Fruit fly (Drosophila melanogaster) whole organism, embryonic: ENCODE results near the gene PCNA2.

ENCODE experiments used
- Adf1 ChIP-seq: fragments of 200-800 bp; sonication (Bioruptor generic); IDR thresholded peaks from 2 replicates; pipeline ENCODE4 v1.3.6; 2022; ENCODE audit warnings: missing biosample characterization, missing genetic modification characterization
- CG10267 ChIP-seq: fragments of 200-800 bp; sonication (Bioruptor generic); optimal IDR thresholded peaks from 2 replicates; lab custom pipeline; 2018; ENCODE audit warnings: missing biosample characterization, mild to moderate bottlenecking, missing genetic modification characterization, moderate library complexity
- CG10321 ChIP-seq: fragments of 200-800 bp; sonication (Bioruptor generic); IDR thresholded peaks from 2 replicates; pipeline ENCODE4 v1.3.6; 2022; ENCODE audit warnings: missing biosample characterization, missing genetic modification characterization
- CG10654 ChIP-seq: fragments of 200-800 bp; sonication (Bioruptor generic); optimal IDR thresholded peaks from 2 replicates; lab custom pipeline; 2016; ENCODE audit warnings: missing biosample characterization, missing genetic modification characterization
- CG13894 ChIP-seq: fragments of 200-800 bp; sonication (Bioruptor generic); optimal IDR thresholded peaks from 3 replicates; lab custom pipeline; 2018; ENCODE audit warnings: missing biosample characterization, mild to moderate bottlenecking, missing genetic modification characterization, moderate library complexity
- CG15601 ChIP-seq: fragments of 200-800 bp; sonication (Bioruptor generic); optimal IDR thresholded peaks from 3 replicates; lab custom pipeline; 2019; ENCODE audit warnings: missing biosample characterization, mild to moderate bottlenecking, missing genetic modification characterization, moderate library complexity
- CG18011 ChIP-seq: fragments of 200-800 bp; sonication (Bioruptor generic); optimal IDR thresholded peaks from 2 replicates; lab custom pipeline; 2017; ENCODE audit warnings: missing biosample characterization, missing genetic modification characterization, mild to moderate bottlenecking, moderate library complexity, missing genotype
- CG1832 ChIP-seq: fragments of 200-800 bp; sonication (Bioruptor generic); optimal IDR thresholded peaks from 2 replicates; lab custom pipeline; 2017; ENCODE audit warnings: missing biosample characterization, mild to moderate bottlenecking, missing genetic modification characterization, inconsistent platforms
- CG2116 ChIP-seq: fragments of 200-800 bp; sonication (Bioruptor generic); optimal IDR thresholded peaks from 3 replicates; lab custom pipeline; 2018; ENCODE audit warnings: missing biosample characterization, mild to moderate bottlenecking, missing genetic modification characterization
- CG2199 ChIP-seq: fragments of 200-800 bp; sonication (Bioruptor generic); IDR thresholded peaks from 3 replicates; pipeline ENCODE4 v1.3.6; 2022; ENCODE audit warnings: missing biosample characterization, missing genetic modification characterization
- CG34422 ChIP-seq: fragments of 200-800 bp; sonication (Bioruptor generic); IDR thresholded peaks from 3 replicates; pipeline ENCODE4 v1.3.6; 2022; ENCODE audit warnings: missing biosample characterization, missing genetic modification characterization
- CG4360 ChIP-seq: fragments of 200-800 bp; sonication (Bioruptor generic); IDR thresholded peaks from 2 replicates; pipeline ENCODE4 v1.3.6; 2022; ENCODE audit warnings: missing biosample characterization, missing genetic modification characterization
- CG4404 ChIP-seq: fragments of 200-800 bp; sonication (Bioruptor generic); IDR thresholded peaks from 2 replicates; pipeline ENCODE4 v1.3.6; 2022; ENCODE audit warnings: missing biosample characterization, missing genetic modification characterization
- CG7745 ChIP-seq: fragments of 200-800 bp; sonication (Bioruptor generic); optimal IDR thresholded peaks from 2 replicates; lab custom pipeline; 2018; ENCODE audit warnings: missing biosample characterization, mild to moderate bottlenecking, missing genetic modification characterization, moderate library complexity
- CG8281 ChIP-seq: fragments of 200-800 bp; sonication (Bioruptor generic); optimal IDR thresholded peaks from 2 replicates; lab custom pipeline; 2018; ENCODE audit warnings: missing biosample characterization, mild to moderate bottlenecking, missing genetic modification characterization, moderate library complexity
- CG8924 ChIP-seq: fragments of 200-800 bp; optimal IDR thresholded peaks from 3 replicates; lab custom pipeline; 2019; ENCODE audit warnings: missing biosample characterization, mild to moderate bottlenecking, missing genetic modification characterization, moderate library complexity
- CrebB ChIP-seq: fragments of 200-800 bp; sonication (Bioruptor generic); optimal IDR thresholded peaks from 3 replicates; lab custom pipeline; 2018; ENCODE audit warnings: missing biosample characterization, mild to moderate bottlenecking, missing genetic modification characterization
- Dll ChIP-seq: fragments of 200-800 bp; sonication (Bioruptor generic); IDR thresholded peaks from 4 replicates; pipeline ENCODE4 v1.3.6; 2022; ENCODE audit warnings: missing biosample characterization, missing genetic modification characterization; ENCODE audit not compliant: partially characterized antibody
- E2f2 ChIP-seq: fragments of 200-800 bp; sonication (Bioruptor generic); IDR thresholded peaks from 2 replicates; pipeline ENCODE4 v1.3.6; 2022; ENCODE audit warnings: missing biosample characterization, missing genetic modification characterization
- Gsc ChIP-seq: fragments of 200-800 bp; sonication (Bioruptor generic); IDR thresholded peaks from 2 replicates; pipeline ENCODE4 v1.3.6; 2022; ENCODE audit warnings: missing biosample characterization, missing genetic modification characterization
- Hr39 ChIP-seq: fragments of >200 bp; optimal IDR thresholded peaks from 2 replicates; lab custom pipeline; 2017
- MESR4 ChIP-seq: fragments of 200-800 bp; sonication (Bioruptor generic); optimal IDR thresholded peaks from 2 replicates; lab custom pipeline; 2018; ENCODE audit warnings: missing biosample characterization, mild to moderate bottlenecking, missing genetic modification characterization, moderate library complexity
- Mad ChIP-seq: fragments of 200-800 bp; sonication (Bioruptor generic); optimal IDR thresholded peaks from 2 replicates; lab custom pipeline; 2016; ENCODE audit warnings: missing biosample characterization, missing genetic modification characterization
- Myb ChIP-seq: fragments of 200-800 bp; sonication (Bioruptor generic); optimal IDR thresholded peaks from 2 replicates; lab custom pipeline; 2016; ENCODE audit warnings: missing biosample characterization, missing genetic modification characterization
- Side ChIP-seq: fragments of 200-800 bp; sonication (Bioruptor generic); optimal IDR thresholded peaks from 2 replicates; lab custom pipeline; 2016; ENCODE audit warnings: missing biosample characterization, missing genetic modification characterization
- Sin3A ChIP-seq: fragments of >200 bp; optimal IDR thresholded peaks from 2 replicates; lab custom pipeline; 2018
- abd-A ChIP-seq: fragments of 200-800 bp; sonication (Bioruptor generic); optimal IDR thresholded peaks from 3 replicates; lab custom pipeline; 2019; ENCODE audit warnings: missing biosample characterization, mild to moderate bottlenecking, missing genetic modification characterization, moderate library complexity
- aop ChIP-seq: fragments of 200-800 bp; sonication (Bioruptor generic); IDR thresholded peaks from 2 replicates; pipeline ENCODE4 v1.3.6; 2022; ENCODE audit warnings: missing biosample characterization, missing genetic modification characterization
- btn ChIP-seq: fragments of 200-800 bp; sonication (Bioruptor generic); optimal IDR thresholded peaks from 2 replicates; lab custom pipeline; 2016; ENCODE audit warnings: missing biosample characterization, missing genetic modification characterization
- caup ChIP-seq: fragments of 200-800 bp; sonication (Bioruptor generic); optimal IDR thresholded peaks from 3 replicates; lab custom pipeline; 2017; ENCODE audit warnings: missing biosample characterization, mild to moderate bottlenecking, missing genetic modification characterization, moderate library complexity; ENCODE audit not compliant: severe bottlenecking
- corto ChIP-seq: fragments of 200-800 bp; sonication (Bioruptor generic); optimal IDR thresholded peaks from 2 replicates; lab custom pipeline; 2016; ENCODE audit warnings: missing biosample characterization, mild to moderate bottlenecking, missing genetic modification characterization, moderate library complexity
- dmrt11E ChIP-seq: fragments of 200-800 bp; sonication (Bioruptor generic); optimal IDR thresholded peaks from 3 replicates; lab custom pipeline; 2018; ENCODE audit warnings: missing biosample characterization, mild to moderate bottlenecking, missing genetic modification characterization, moderate library complexity
- emc ChIP-seq: fragments of 200-800 bp; sonication (Bioruptor generic); optimal IDR thresholded peaks from 2 replicates; lab custom pipeline; 2016; ENCODE audit warnings: missing biosample characterization, missing genetic modification characterization
- ems ChIP-seq: fragments of 200-800 bp; sonication (Bioruptor generic); optimal IDR thresholded peaks from 3 replicates; lab custom pipeline; 2016; ENCODE audit warnings: missing biosample characterization, missing genetic modification characterization
- en ChIP-seq: fragments of 200-800 bp; sonication (Bioruptor generic); optimal IDR thresholded peaks from 2 replicates; lab custom pipeline; 2016; ENCODE audit warnings: missing biosample characterization, missing genetic modification characterization
- fd3F ChIP-seq: fragments of 200-800 bp; sonication (Bioruptor generic); optimal IDR thresholded peaks from 2 replicates; lab custom pipeline; 2018; ENCODE audit warnings: missing biosample characterization, mild to moderate bottlenecking, missing genetic modification characterization, moderate library complexity
- fd64A ChIP-seq: fragments of 200-800 bp; sonication (Bioruptor generic); optimal IDR thresholded peaks from 3 replicates; lab custom pipeline; 2018; ENCODE audit warnings: missing biosample characterization, mild to moderate bottlenecking, missing genetic modification characterization
- gce ChIP-seq: fragments of 200-800 bp; sonication (Bioruptor generic); IDR thresholded peaks from 3 replicates; pipeline ENCODE4 v1.3.6; 2022; ENCODE audit warnings: missing biosample characterization, missing genetic modification characterization
- gro ChIP-seq: fragments of 200-800 bp; sonication (Bioruptor generic); optimal IDR thresholded peaks from 2 replicates; lab custom pipeline; 2016; ENCODE audit warnings: missing biosample characterization, missing genetic modification characterization
- gt ChIP-seq: fragments of 200-800 bp; sonication (Bioruptor generic); IDR thresholded peaks from 2 replicates; pipeline ENCODE4 v1.3.6; 2022; ENCODE audit warnings: missing biosample characterization, missing genetic modification characterization
- insv ChIP-seq, 2 experiments: fragments of 200-800 bp; sonication (Bioruptor generic); optimal IDR thresholded peaks; 3 replicates each; lab custom pipeline; 2016 to 2018; ENCODE audit warnings: missing biosample characterization in 2 of 2, missing genetic modification characterization in 2 of 2
- kah ChIP-seq: fragments of 200-800 bp; sonication (Bioruptor generic); optimal IDR thresholded peaks from 2 replicates; lab custom pipeline; 2018; ENCODE audit warnings: missing biosample characterization, mild to moderate bottlenecking, missing genetic modification characterization
- kni ChIP-seq: fragments of 200-800 bp; sonication (Bioruptor generic); optimal IDR thresholded peaks from 3 replicates; lab custom pipeline; 2017; ENCODE audit warnings: mild to moderate bottlenecking, missing biosample characterization, missing genetic modification reagents, missing genetic modification characterization
- mirr ChIP-seq: fragments of 200-800 bp; sonication (Bioruptor generic); optimal IDR thresholded peaks from 3 replicates; lab custom pipeline; 2018; ENCODE audit warnings: missing biosample characterization, mild to moderate bottlenecking, missing genetic modification characterization
- nom ChIP-seq: fragments of 200-800 bp; sonication (Bioruptor generic); optimal IDR thresholded peaks from 2 replicates; lab custom pipeline; 2017; ENCODE audit warnings: missing biosample characterization, missing genetic modification characterization, mild to moderate bottlenecking, moderate library complexity, missing genetic modification reagents
- pho ChIP-seq: fragments of 200-800 bp; sonication (Bioruptor generic); optimal IDR thresholded peaks from 2 replicates; lab custom pipeline; 2016; ENCODE audit warnings: missing biosample characterization, missing genetic modification characterization
- phol ChIP-seq: fragments of 200-800 bp; sonication (Bioruptor generic); optimal IDR thresholded peaks from 3 replicates; lab custom pipeline; 2018; ENCODE audit warnings: missing biosample characterization, mild to moderate bottlenecking, missing genetic modification characterization, moderate library complexity
- shn ChIP-seq: fragments of 200-800 bp; sonication (Bioruptor generic); optimal IDR thresholded peaks from 3 replicates; lab custom pipeline; 2016; ENCODE audit warnings: missing biosample characterization, missing genetic modification characterization
- so ChIP-seq: fragments of 200-800 bp; sonication (Bioruptor generic); IDR thresholded peaks from 3 replicates; pipeline ENCODE4 v1.3.6; 2022; ENCODE audit warnings: missing biosample characterization, missing genetic modification characterization
- trh ChIP-seq: fragments of 200-800 bp; sonication (Bioruptor generic); optimal IDR thresholded peaks from 2 replicates; lab custom pipeline; 2016; ENCODE audit warnings: missing biosample characterization, missing genetic modification characterization
- zf30C ChIP-seq: fragments of 200-800 bp; sonication (Bioruptor generic); optimal IDR thresholded peaks from 3 replicates; lab custom pipeline; 2018; ENCODE audit warnings: missing biosample characterization, mild to moderate bottlenecking, missing genetic modification characterization
- zfh1 ChIP-seq: fragments of 200-800 bp; sonication (Bioruptor generic); IDR thresholded peaks from 3 replicates; pipeline ENCODE4 v1.3.6; 2022; ENCODE audit warnings: missing biosample characterization, missing genetic modification characterization

PCNA2 gene

dm6 chr2L:19549412-19549811, 34.4 kb downstream of the PCNA2 start (continued):
- TF ChIP-seq phol, result no peak
- TF ChIP-seq ems, result no peak
- no peak for TF ChIP-seq CG8281
- no peak for TF ChIP-seq Myb (GFP tag; lab: Kevin White, UChicago)
- TF ChIP-seq Adf1 (GFP tag; lab: Robert Waterston, UW), result peak; percentile 44; the same call in 1 of the 2 replicates
- no peak for TF ChIP-seq shn (GFP tag; lab: Kevin White, UChicago)
- TF ChIP-seq Hr39 (lab: Kevin White, UChicago), result no peak
- TF ChIP-seq CG10654 (GFP tag; lab: Kevin White, UChicago), result no peak
- TF ChIP-seq CG7745 (tag; lab: Kevin White, UChicago), result peak; percentile 27
- TF ChIP-seq CG10321 (GFP tag; lab: Robert Waterston, UW), result no peak
- TF ChIP-seq fd64A (GFP tag; lab: Kevin White, UChicago), result no peak
- no peak for TF ChIP-seq insv (GFP tag; optimal IDR thresholded peaks at IDR 0.05; lab: Kevin White, UChicago)
- TF ChIP-seq CG8924 (tag; lab: Kevin White, UChicago), result no peak
- peak; percentile 10 for TF ChIP-seq pho (GFP tag; lab: Kevin White, UChicago)
- TF ChIP-seq abd-A (tag; lab: Kevin White, UChicago), result peak; percentile 84
- TF ChIP-seq CG15601 (tag; lab: Kevin White, UChicago), result no peak
- TF ChIP-seq Mad (GFP tag; lab: Kevin White, UChicago), result no peak
- TF ChIP-seq MESR4 (GFP tag; lab: Kevin White, UChicago), result no peak
- TF ChIP-seq CG2199 (GFP tag; lab: Robert Waterston, UW), result peak; percentile 61; the same call in 1 of the 3 replicates
- TF ChIP-seq gt (GFP tag; lab: Robert Waterston, UW), result no peak
- TF ChIP-seq btn (GFP tag; lab: Kevin White, UChicago), result no peak
- TF ChIP-seq kah (GFP tag; lab: Kevin White, UChicago), result no peak
- peak; percentile 8; the same call in 1 of the 2 replicates for TF ChIP-seq E2f2
- peak; percentile 35 for TF ChIP-seq corto (GFP tag; lab: Kevin White, UChicago)
- TF ChIP-seq CG4360 (GFP tag; lab: Robert Waterston, UW), result peak; percentile 47
- no peak for TF ChIP-seq Sin3A (lab: Kevin White, UChicago)
- no peak for TF ChIP-seq trh (GFP tag; lab: Kevin White, UChicago)
- no peak for TF ChIP-seq CG10267 (tag; lab: Kevin White, UChicago)
- no peak for TF ChIP-seq zfh1 (GFP tag; lab: Robert Waterston, UW)
- TF ChIP-seq CG18011, result no peak
- TF ChIP-seq Dll (GFP tag; lab: Robert Waterston, UW), result no peak
- peak; percentile 88 for TF ChIP-seq kni
- TF ChIP-seq fd3F (GFP tag; lab: Kevin White, UChicago), result no peak
- TF ChIP-seq caup (GFP tag; lab: Kevin White, UChicago), result peak; percentile 47
- TF ChIP-seq nom (GFP tag; lab: Kevin White, UChicago), result peak; percentile 78
- TF ChIP-seq so (GFP tag; lab: Robert Waterston, UW), result peak; percentile 50; the same call in 1 of the 3 replicates
- peak; percentile 44; the same call in 1 of the 3 replicates for TF ChIP-seq CG34422 (GFP tag; lab: Robert Waterston, UW)
- no peak for TF ChIP-seq gro (GFP tag; lab: Kevin White, UChicago)
- TF ChIP-seq zf30C (GFP tag; lab: Kevin White, UChicago), result no peak
- TF ChIP-seq gce (GFP tag; lab: Robert Waterston, UW), result 0 out of 3 replicates have a peak, but pooled peaks have one; percentile 6
- TF ChIP-seq mirr (GFP tag; lab: Kevin White, UChicago), result peak; percentile 40
- TF ChIP-seq CG4404 (GFP tag; lab: Robert Waterston, UW), result no peak
- TF ChIP-seq en (GFP tag; lab: Kevin White, UChicago), result no peak
- TF ChIP-seq CrebB (tag; lab: Kevin White, UChicago), result peak; percentile 48
- no peak for TF ChIP-seq Gsc (GFP tag; lab: Robert Waterston, UW)
- no peak for TF ChIP-seq emc (GFP tag; lab: Kevin White, UChicago)
- TF ChIP-seq aop, result no peak
- no peak for TF ChIP-seq CG1832 (GFP tag; lab: Kevin White, UChicago)
- TF ChIP-seq dmrt11E, result no peak
- TF ChIP-seq CG13894 (tag; lab: Kevin White, UChicago), result peak; percentile 81
- peak; percentile 5 for TF ChIP-seq CG2116 (GFP tag; lab: Kevin White, UChicago)
- TF ChIP-seq Side (GFP tag; lab: Kevin White, UChicago), result peak; percentile 31
